Worm (Caenorhabditis elegans) whole organism, L2 larva: ENCODE measurements around the gene nmr-2.

Experiments used
- C34F6.9 ChIP-seq: fragments of 150-350 bp; optimal IDR thresholded peaks from 2 replicates; lab custom pipeline; 2014; ENCODE audit warnings: missing biosample characterization, missing genetic modification characterization
- ceh-16 ChIP-seq: fragments of 150-350 bp; optimal IDR thresholded peaks from 2 replicates; lab custom pipeline; 2014; ENCODE audit warnings: missing biosample characterization, missing genetic modification characterization
- ceh-82 ChIP-seq: fragments of 150-350 bp; optimal IDR thresholded peaks from 2 replicates; lab custom pipeline; 2014; ENCODE audit warnings: missing biosample characterization, missing genetic modification characterization
- mab-5 ChIP-seq: fragments of 150-350 bp; optimal IDR thresholded peaks from 2 replicates; lab custom pipeline; 2014; ENCODE audit warnings: missing biosample characterization, missing genetic modification characterization
- nhr-10 ChIP-seq: sonication (generic microtip); optimal IDR thresholded peaks from 2 replicates; lab custom pipeline; 2017; ENCODE audit warnings: missing biosample characterization, missing genetic modification characterization
- nhr-6 ChIP-seq: fragments of 150-350 bp; optimal IDR thresholded peaks from 2 replicates; lab custom pipeline; 2014; ENCODE audit warnings: missing biosample characterization, missing genetic modification characterization

ce11 chrV:15016795-15017429 is 5.5 kb upstream of the nmr-2 start:
- TF ChIP-seq ceh-16 (tag; lab: Kevin White, UChicago): no peak
- TF ChIP-seq nhr-6: no peak
- TF ChIP-seq nhr-10 (tag; lab: Kevin White, UChicago): no peak
- TF ChIP-seq C34F6.9 (tag; lab: Kevin White, UChicago): no peak
- TF ChIP-seq mab-5 (tag; lab: Kevin White, UChicago): no peak
- TF ChIP-seq ceh-82 (tag; lab: Kevin White, UChicago): no peak
